Fruit fly (Drosophila melanogaster): ENCODE measurements around the gene Ugt305A1.

Gene Ugt305A1

dm6 chr3L:4071561-4072049, 12.0 kb downstream of the Ugt305A1 start, which contains the start of gene wit (continued):
- TF ChIP-seq CG6163 (GFP tag; IDR thresholded peaks at IDR 0.05): peak; percentile 55; the same call in 1 of the 3 replicates
- peak; percentile 70 for TF ChIP-seq vri (GFP tag; optimal IDR thresholded peaks at IDR 0.05)
- peak; percentile 24 for TF ChIP-seq achi (GFP tag; optimal IDR thresholded peaks at IDR 0.05)
- TF ChIP-seq CG1621 (tag; optimal IDR thresholded peaks at IDR 0.05): peak; percentile 44
- TF ChIP-seq Sox102F (GFP tag; optimal IDR thresholded peaks at IDR 0.05): peak; percentile 80
- TF ChIP-seq Sox15 (GFP tag; optimal IDR thresholded peaks at IDR 0.05): no peak
- peak; percentile 52 for TF ChIP-seq CG9139 (GFP tag; optimal IDR thresholded peaks at IDR 0.05)
- peak; percentile 24 for TF ChIP-seq lz (GFP tag; optimal IDR thresholded peaks at IDR 0.05)

- TF ChIP-seq achi (GFP tag; optimal IDR thresholded peaks at IDR 0.05): no peak
- no peak for TF ChIP-seq CG8319 (GFP tag; optimal IDR thresholded peaks at IDR 0.05)
- TF ChIP-seq pdm3 (GFP tag; optimal IDR thresholded peaks at IDR 0.05): no peak
- no peak for TF ChIP-seq CG1621 (tag; optimal IDR thresholded peaks at IDR 0.05)
- no peak for TF ChIP-seq ss (GFP tag; optimal IDR thresholded peaks at IDR 0.05)
- no peak for TF ChIP-seq eg (GFP tag; IDR thresholded peaks at IDR 0.05)
- TF ChIP-seq CG3919 (GFP tag; optimal IDR thresholded peaks at IDR 0.05): no peak
- TF ChIP-seq CG4318 (GFP tag; optimal IDR thresholded peaks at IDR 0.05): no peak
- no peak for TF ChIP-seq Sox102F (GFP tag; optimal IDR thresholded peaks at IDR 0.05)
- no peak for TF ChIP-seq CG16779 (tag; optimal IDR thresholded peaks at IDR 0.05)
- no peak for TF ChIP-seq CG6808 (GFP tag; optimal IDR thresholded peaks at IDR 0.05)
- TF ChIP-seq CG34406 (GFP tag; optimal IDR thresholded peaks at IDR 0.05): no peak
- TF ChIP-seq Smox (GFP tag; optimal IDR thresholded peaks at IDR 0.05): no peak
- TF ChIP-seq CG10631 (GFP tag; optimal IDR thresholded peaks at IDR 0.05): no peak
- TF ChIP-seq CG7368 (GFP tag; optimal IDR thresholded peaks at IDR 0.05): no peak
- no peak for TF ChIP-seq CG3032 (tag; optimal IDR thresholded peaks at IDR 0.05)
These were observed 13.1 kb downstream of the Ugt305A1 start for dm6 chr3L:4072717-4073116.

- TF ChIP-seq Eip75B (GFP tag; optimal IDR thresholded peaks at IDR 0.05) (no peak), eg (GFP tag; IDR thresholded peaks at IDR 0.05) (peak; percentile 22; the same call in 1 of the 3 replicates), CG1621 (tag; optimal IDR thresholded peaks at IDR 0.05) (no peak), CG9139 (GFP tag; optimal IDR thresholded peaks at IDR 0.05) (no peak), pdm3 (GFP tag; optimal IDR thresholded peaks at IDR 0.05) (no peak), Ets21C (GFP tag; optimal IDR thresholded peaks at IDR 0.05) (no peak), CG10631 (GFP tag; optimal IDR thresholded peaks at IDR 0.05) (no peak), CG34406 (GFP tag; optimal IDR thresholded peaks at IDR 0.05) (no peak), svp (GFP tag) (peak; percentile 42), CG15336 (GFP tag; IDR thresholded peaks at IDR 0.05) (0 out of 2 replicates have a peak, but pooled peaks have one; percentile 11), CG11902 (GFP tag; optimal IDR thresholded peaks at IDR 0.05) (no peak), CG6276 (GFP tag; optimal IDR thresholded peaks at IDR 0.05) (no peak), Eip93F (GFP tag; optimal IDR thresholded peaks at IDR 0.05) (no peak), dac (GFP tag; optimal IDR thresholded peaks at IDR 0.05) (no peak), cyc (GFP tag; optimal IDR thresholded peaks at IDR 0.05) (no peak), Hr4 (GFP tag; optimal IDR thresholded peaks at IDR 0.05) (no peak), CG3919 (GFP tag; optimal IDR thresholded peaks at IDR 0.05) (no peak), fd59A (GFP tag; optimal IDR thresholded peaks at IDR 0.05) (no peak), CG10669 (GFP tag; optimal IDR thresholded peaks at IDR 0.05) (no peak), Sox14 (GFP tag; optimal IDR thresholded peaks at IDR 0.05) (no peak), fd85E (GFP tag; optimal IDR thresholded peaks at IDR 0.05) (no peak)
These were observed 14.2 kb downstream of the Ugt305A1 start, which contains the start of gene Faa for dm6 chr3L:4073755-4074154. Gene Faa (minus strand): TSS chr3L:4073954.

- no peak for TF ChIP-seq cyc (GFP tag; optimal IDR thresholded peaks at IDR 0.05)
- TF ChIP-seq CG9139 (GFP tag; optimal IDR thresholded peaks at IDR 0.05): no peak
- TF ChIP-seq svp (GFP tag): no peak
- no peak for TF ChIP-seq CG10631 (GFP tag; optimal IDR thresholded peaks at IDR 0.05)
- TF ChIP-seq acj6 (GFP tag; optimal IDR thresholded peaks at IDR 0.05): no peak
- no peak for TF ChIP-seq Sox14 (GFP tag; optimal IDR thresholded peaks at IDR 0.05)
- TF ChIP-seq Hr38 (GFP tag; optimal IDR thresholded peaks at IDR 0.05): no peak
- no peak for TF ChIP-seq Lpt (GFP tag; optimal IDR thresholded peaks at IDR 0.05)
- TF ChIP-seq Gug (GFP tag; IDR thresholded peaks at IDR 0.05): no peak
- no peak for TF ChIP-seq dac (GFP tag; optimal IDR thresholded peaks at IDR 0.05)
- TF ChIP-seq CG31627 (GFP tag; optimal IDR thresholded peaks at IDR 0.05): no peak
- no peak for TF ChIP-seq Ets96B (tag; optimal IDR thresholded peaks at IDR 0.05)
These were observed 17.3 kb downstream of the Ugt305A1 start for dm6 chr3L:4076907-4077306.
